Worm (Caenorhabditis elegans) whole organism, late embryonic: ENCODE results near the gene F43C11.16.

Experiments used
- C08G9.2 ChIP-seq: sonication (generic microtip); optimal IDR thresholded peaks from 2 replicates; lab custom pipeline; 2016; ENCODE audit warnings: mild to moderate bottlenecking, missing genetic modification characterization, moderate library complexity, missing compliant biosample characterization
- C38D4.7 ChIP-seq: fragments of 200-800 bp; sonication (Bioruptor generic); optimal IDR thresholded peaks from 2 replicates; lab custom pipeline; 2018; ENCODE audit warnings: mild to moderate bottlenecking, missing genetic modification characterization, moderate library complexity, missing compliant biosample characterization
- F13H6.1 ChIP-seq: sonication (generic microtip); optimal IDR thresholded peaks from 2 replicates; lab custom pipeline; 2016; ENCODE audit warnings: missing genetic modification characterization, missing compliant biosample characterization
- K02D7.2 ChIP-seq: sonication (generic microtip); optimal IDR thresholded peaks from 2 replicates; lab custom pipeline; 2017; ENCODE audit warnings: mild to moderate bottlenecking, missing genetic modification characterization, missing compliant biosample characterization
- K09A11.1 ChIP-seq: sonication (generic microtip); optimal IDR thresholded peaks from 2 replicates; lab custom pipeline; 2017; ENCODE audit warnings: antibody characterized with exemption, mild to moderate bottlenecking, missing genetic modification characterization, missing compliant biosample characterization; ENCODE audit not compliant: insufficient read depth
- T23F11.4 ChIP-seq: fragments of 200-800 bp; sonication (Bioruptor generic); optimal IDR thresholded peaks from 2 replicates; lab custom pipeline; 2018; ENCODE audit warnings: mild to moderate bottlenecking, missing genetic modification characterization, missing compliant biosample characterization
- Y22D7AL.16 ChIP-seq: sonication (generic microtip); optimal IDR thresholded peaks from 2 replicates; lab custom pipeline; 2016; ENCODE audit warnings: missing genetic modification characterization, missing compliant biosample characterization
- ahr-1 ChIP-seq: sonication (generic microtip); optimal IDR thresholded peaks from 2 replicates; lab custom pipeline; 2016; ENCODE audit warnings: missing genetic modification characterization, missing compliant biosample characterization
- ceh-18 ChIP-seq: sonication (generic microtip); optimal IDR thresholded peaks from 2 replicates; lab custom pipeline; 2016; ENCODE audit warnings: missing genetic modification characterization, missing compliant biosample characterization
- ceh-22 ChIP-seq: sonication (generic microtip); optimal IDR thresholded peaks from 2 replicates; lab custom pipeline; 2017; ENCODE audit warnings: missing biosample characterization, missing genetic modification characterization
- ceh-30 ChIP-seq: fragments of 150-350 bp; optimal IDR thresholded peaks from 2 replicates; lab custom pipeline; 2014; ENCODE audit warnings: missing biosample characterization, missing genetic modification characterization
- ceh-45 ChIP-seq: fragments of 200-800 bp; sonication (Bioruptor generic); IDR thresholded peaks from 2 replicates; pipeline ENCODE4 v1.3.6; 2022; ENCODE audit warnings: missing genetic modification reagents, missing genetic modification characterization, missing compliant biosample characterization
- ceh-48 ChIP-seq: sonication (generic microtip); optimal IDR thresholded peaks from 2 replicates; lab custom pipeline; 2016; ENCODE audit warnings: missing genetic modification characterization, inconsistent platforms, missing compliant biosample characterization
- dmd-4 ChIP-seq: sonication (generic microtip); optimal IDR thresholded peaks from 2 replicates; lab custom pipeline; 2016; ENCODE audit warnings: borderline replicate concordance, missing genetic modification characterization, missing compliant biosample characterization
- elt-2 ChIP-seq: sonication (generic microtip); optimal IDR thresholded peaks from 2 replicates; lab custom pipeline; 2016; ENCODE audit warnings: missing genetic modification reagents, missing genetic modification characterization, missing compliant biosample characterization
- elt-4 ChIP-seq: sonication (generic microtip); optimal IDR thresholded peaks from 2 replicates; lab custom pipeline; 2016; ENCODE audit warnings: missing genetic modification characterization, missing compliant biosample characterization
- eyg-1 ChIP-seq: sonication (generic microtip); optimal IDR thresholded peaks from 2 replicates; lab custom pipeline; 2016; ENCODE audit warnings: missing genotype, missing genetic modification characterization, missing compliant biosample characterization
- fax-1 ChIP-seq: sonication (generic microtip); optimal IDR thresholded peaks from 2 replicates; lab custom pipeline; 2016; ENCODE audit warnings: missing genotype, missing genetic modification characterization, missing compliant biosample characterization
- fkh-10 ChIP-seq: fragments of 150-350 bp; optimal IDR thresholded peaks from 2 replicates; lab custom pipeline; 2014; ENCODE audit warnings: missing biosample characterization, missing genetic modification reagents, missing genetic modification characterization
- hlh-13 ChIP-seq: fragments of 200-800 bp; sonication (Bioruptor generic); optimal IDR thresholded peaks from 2 replicates; lab custom pipeline; 2018; ENCODE audit warnings: mild to moderate bottlenecking, missing genetic modification characterization, missing compliant biosample characterization
- hlh-6 ChIP-seq: sonication (generic microtip); optimal IDR thresholded peaks from 2 replicates; lab custom pipeline; 2016; ENCODE audit warnings: missing genotype, missing genetic modification characterization, missing compliant biosample characterization
- hlh-8 ChIP-seq: sonication (generic microtip); optimal IDR thresholded peaks from 2 replicates; lab custom pipeline; 2016; ENCODE audit warnings: missing genotype, missing genetic modification characterization, missing compliant biosample characterization
- mec-3 ChIP-seq: sonication (generic microtip); optimal IDR thresholded peaks from 2 replicates; lab custom pipeline; 2016; ENCODE audit warnings: borderline replicate concordance, missing genetic modification characterization, missing compliant biosample characterization
- nfya-1 ChIP-seq: sonication (generic microtip); optimal IDR thresholded peaks from 2 replicates; lab custom pipeline; 2017; ENCODE audit warnings: missing genetic modification characterization, mild to moderate bottlenecking, missing compliant biosample characterization, antibody characterized with exemption, moderate library complexity
- nhr-232 ChIP-seq: sonication (generic microtip); optimal IDR thresholded peaks from 2 replicates; lab custom pipeline; 2016; ENCODE audit warnings: missing genetic modification characterization, missing compliant biosample characterization
- npax-4 ChIP-seq: sonication (generic microtip); optimal IDR thresholded peaks from 2 replicates; lab custom pipeline; 2016; ENCODE audit warnings: missing genetic modification characterization, missing compliant biosample characterization
- pat-9 ChIP-seq: fragments of 200-800 bp; sonication (Bioruptor generic); optimal IDR thresholded peaks from 2 replicates; lab custom pipeline; 2018; ENCODE audit warnings: mild to moderate bottlenecking, missing genetic modification characterization, moderate library complexity, missing compliant biosample characterization
- ref-2 ChIP-seq: sonication (generic microtip); optimal IDR thresholded peaks from 2 replicates; lab custom pipeline; 2016; ENCODE audit warnings: missing genetic modification characterization, missing compliant biosample characterization
- sdc-2 ChIP-seq: sonication (generic microtip); optimal IDR thresholded peaks from 2 replicates; lab custom pipeline; 2016; ENCODE audit warnings: missing genotype, missing genetic modification characterization, missing compliant biosample characterization
- sox-2 ChIP-seq: fragments of 200-800 bp; sonication (Bioruptor generic); IDR thresholded peaks from 2 replicates; pipeline ENCODE4 v1.3.6; 2022; ENCODE audit warnings: missing genetic modification reagents, missing genetic modification characterization, missing compliant biosample characterization
- sox-4 ChIP-seq: sonication (generic microtip); optimal IDR thresholded peaks from 2 replicates; lab custom pipeline; 2017; ENCODE audit warnings: mild to moderate bottlenecking, missing genetic modification characterization, inconsistent platforms, missing compliant biosample characterization
- syd-9 ChIP-seq: sonication (generic microtip); optimal IDR thresholded peaks from 2 replicates; lab custom pipeline; 2016; ENCODE audit warnings: mild to moderate bottlenecking, missing genetic modification characterization, moderate library complexity, missing compliant biosample characterization
- tbx-7 ChIP-seq: sonication (generic microtip); optimal IDR thresholded peaks from 2 replicates; lab custom pipeline; 2016; ENCODE audit warnings: missing genotype, missing genetic modification characterization, missing compliant biosample characterization
- unc-42 ChIP-seq: sonication (generic microtip); optimal IDR thresholded peaks from 2 replicates; lab custom pipeline; 2016; ENCODE audit warnings: missing genotype, missing genetic modification characterization, missing compliant biosample characterization
- unc-55 ChIP-seq: sonication (generic microtip); optimal IDR thresholded peaks from 2 replicates; lab custom pipeline; 2017; ENCODE audit warnings: missing biosample characterization, missing genetic modification reagents, missing genetic modification characterization
- ztf-16 ChIP-seq: sonication (generic microtip); optimal IDR thresholded peaks from 2 replicates; lab custom pipeline; 2017; ENCODE audit warnings: missing genetic modification characterization, missing compliant biosample characterization

F43C11.16 gene

ce11 chrII:2359965-2360364 lies at the start of gene F43C11.16:
TSS of gene F43C11.16 (minus strand) at chrII:2360065.
- TF ChIP-seq ceh-22 (tag; lab: Kevin White, UChicago) (no peak), fax-1 (tag; lab: Kevin White, UChicago) (no peak), hlh-13 (GFP tag; lab: Kevin White, UChicago) (no peak), nfya-1 (tag; lab: Kevin White, UChicago) (no peak), mec-3 (tag; lab: Kevin White, UChicago) (no peak), dmd-4 (no peak), sdc-2 (no peak)

ce11 chrII:2403984-2404383 lies 44.1 kb upstream of the F43C11.16 start, which contains the start of gene F16G10.1:
TSS of gene F16G10.1 (plus strand) at chrII:2404284.
- TF ChIP-seq tbx-7: no peak
- TF ChIP-seq ceh-48 (tag; lab: Kevin White, UChicago): no peak
- no peak for TF ChIP-seq syd-9
- no peak for TF ChIP-seq ceh-30 (tag; lab: Kevin White, UChicago)
- TF ChIP-seq K02D7.2 (tag; lab: Kevin White, UChicago): no peak
- no peak for TF ChIP-seq npax-4 (tag; lab: Kevin White, UChicago)
- TF ChIP-seq ceh-45 (GFP tag; lab: Robert Waterston, UW): no peak
- TF ChIP-seq elt-4 (tag; lab: Kevin White, UChicago): no peak
- no peak for TF ChIP-seq pat-9
- TF ChIP-seq F13H6.1 (tag; lab: Kevin White, UChicago): no peak
- TF ChIP-seq sox-2 (GFP tag; lab: Robert Waterston, UW): no peak
- no peak for TF ChIP-seq unc-55 (GFP tag; lab: Kevin White, UChicago)
- TF ChIP-seq eyg-1 (tag; lab: Kevin White, UChicago): no peak
- no peak for TF ChIP-seq Y22D7AL.16 (tag; lab: Kevin White, UChicago)
- no peak for TF ChIP-seq fax-1 (tag; lab: Kevin White, UChicago)
- no peak for TF ChIP-seq nhr-232 (tag; lab: Kevin White, UChicago)
- TF ChIP-seq hlh-13 (GFP tag; lab: Kevin White, UChicago): no peak
- no peak for TF ChIP-seq ahr-1 (tag; lab: Kevin White, UChicago)

- TF ChIP-seq ceh-18 (no peak), ref-2 (tag; lab: Kevin White, UChicago) (no peak)
Measured at ce11 chrII:2399810-2400209, 39.9 kb upstream of the F43C11.16 start.

ce11 chrII:2398884-2399283 lies 39.0 kb upstream of the F43C11.16 start, which contains the start of gene F16G10.14:
TSS of gene F16G10.14 (minus strand) at chrII:2398984.
- no peak for TF ChIP-seq hlh-8
- no peak for TF ChIP-seq eyg-1 (tag; lab: Kevin White, UChicago)
- no peak for TF ChIP-seq K09A11.1 (tag; lab: Kevin White, UChicago)
- no peak for TF ChIP-seq fax-1 (tag; lab: Kevin White, UChicago)
- no peak for TF ChIP-seq dmd-4
- TF ChIP-seq C08G9.2 (tag; lab: Kevin White, UChicago): no peak
- TF ChIP-seq C38D4.7 (GFP tag; lab: Kevin White, UChicago): no peak
- no peak for TF ChIP-seq fkh-10 (GFP tag; lab: Kevin White, UChicago)
- no peak for TF ChIP-seq hlh-6 (tag; lab: Kevin White, UChicago)
- no peak for TF ChIP-seq ztf-16 (tag; lab: Kevin White, UChicago)
- TF ChIP-seq sox-4 (tag; lab: Kevin White, UChicago): no peak
- TF ChIP-seq pat-9: no peak
- TF ChIP-seq ahr-1 (tag; lab: Kevin White, UChicago): no peak
- TF ChIP-seq, all 69 proteins: peak for 0

- TF ChIP-seq elt-2 (no peak), T23F11.4 (GFP tag; lab: Kevin White, UChicago) (no peak), syd-9 (no peak), ceh-18 (no peak), unc-42 (tag; lab: Kevin White, UChicago) (no peak), sox-2 (GFP tag; lab: Robert Waterston, UW) (no peak)
Measured at ce11 chrII:2395864-2396263, 36.0 kb upstream of the F43C11.16 start, which contains the start of gene F16G10.13. TSS of gene F16G10.13 (minus strand) at chrII:2395964.
